In the genomic region with DNA sequence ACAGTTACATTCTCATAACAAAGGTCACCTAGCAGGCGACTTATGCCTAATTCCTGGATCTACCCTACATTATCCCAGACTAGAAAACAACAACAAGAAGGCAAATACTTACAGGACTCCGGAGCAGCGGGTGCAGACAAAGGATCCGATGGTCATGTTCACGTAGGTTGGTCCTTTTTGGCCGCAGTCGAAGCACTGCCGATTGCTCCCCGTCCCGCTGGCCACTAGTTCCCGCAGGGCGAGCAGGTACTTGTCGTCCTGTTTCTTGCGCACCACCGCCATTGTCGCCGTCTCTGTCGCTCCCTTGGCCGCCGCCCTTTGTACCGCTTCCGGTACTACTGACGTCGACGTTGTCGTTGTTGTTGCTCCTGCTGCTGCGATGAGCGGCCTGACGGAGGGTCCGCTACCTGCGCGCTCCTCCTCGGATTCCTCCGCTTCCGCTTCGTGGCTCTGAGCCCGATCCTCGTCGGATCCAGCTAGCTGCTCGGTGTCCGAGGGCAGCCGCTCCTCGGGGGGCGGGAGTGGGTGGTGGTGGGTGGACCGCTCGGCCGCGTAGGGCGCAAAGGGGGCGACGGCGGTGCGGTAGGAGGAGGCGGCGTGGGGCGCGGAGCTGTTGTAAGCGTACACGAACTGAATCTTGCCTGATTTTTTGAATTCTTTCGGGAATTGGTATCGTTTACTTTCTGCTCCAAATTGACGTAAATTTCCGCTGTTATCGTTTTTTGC, we compare ENCODE assay signal across 4 fruit fly cellular contexts.
TF ChIP-seq lines count a peak whose summit lies in the region.

No protein-coding gene starts in this region.

- TF ChIP-seq CTCF in whole organism, embryonic (GFP tag; optimal IDR thresholded peaks at IDR 0.05; lab: Kevin White, UChicago): no peak

TF ChIP-seq in Kc167, 6 proteins besides CTCF, POLR2A, EP300 and RAD21:
- TF ChIP-seq insv (optimal IDR thresholded peaks at IDR 0.05; lab: Kevin White, UChicago): no peak
- TF ChIP-seq h (optimal IDR thresholded peaks at IDR 0.05; lab: Kevin White, UChicago): no peak
- peak; percentile 97 for TF ChIP-seq ttk (optimal IDR thresholded peaks at IDR 0.05; lab: Kevin White, UChicago)
- no peak for TF ChIP-seq psq (optimal IDR thresholded peaks at IDR 0.05; lab: Kevin White, UChicago)
- no peak for TF ChIP-seq Sin3A (optimal IDR thresholded peaks at IDR 0.05; lab: Kevin White, UChicago)
- no peak for TF ChIP-seq Myc (optimal IDR thresholded peaks at IDR 0.05; lab: Kevin White, UChicago)

TF ChIP-seq in whole organism, embryonic, 481 proteins besides CTCF, POLR2A, EP300 and RAD21 (continues in another document):
- TF ChIP-seq CG11456 (GFP tag; IDR thresholded peaks at IDR 0.05; lab: Robert Waterston, UW): 0 out of 3 replicates have a peak, but pooled peaks have one; percentile 18
- no peak for TF ChIP-seq CG10565 (GFP tag; optimal IDR thresholded peaks at IDR 0.05; lab: Kevin White, UChicago)
- peak; percentile 79 for TF ChIP-seq zen (tag; optimal IDR thresholded peaks at IDR 0.05; lab: Kevin White, UChicago)
- TF ChIP-seq chn (GFP tag; optimal IDR thresholded peaks at IDR 0.05; lab: Kevin White, UChicago): peak; percentile 6
- no peak for TF ChIP-seq Atf6 (GFP tag; IDR thresholded peaks at IDR 0.05; lab: Robert Waterston, UW)
- TF ChIP-seq CG16863 (GFP tag; optimal IDR thresholded peaks at IDR 0.05; lab: Kevin White, UChicago): no peak
- TF ChIP-seq CG3847 (GFP tag; IDR thresholded peaks at IDR 0.05; lab: Robert Waterston, UW): no peak
- no peak for TF ChIP-seq BEAF-32 (GFP tag; optimal IDR thresholded peaks at IDR 0.05; lab: Kevin White, UChicago)
- TF ChIP-seq so (GFP tag; IDR thresholded peaks at IDR 0.05; lab: Robert Waterston, UW): 0 out of 3 replicates have a peak, but pooled peaks have one; percentile 20
- TF ChIP-seq CG10321 (GFP tag; IDR thresholded peaks at IDR 0.05; lab: Robert Waterston, UW): 0 out of 2 replicates have a peak, but pooled peaks have one; percentile 34
- TF ChIP-seq CG1024 (GFP tag; IDR thresholded peaks at IDR 0.05; lab: Robert Waterston, UW): no peak
- peak; percentile 23 for TF ChIP-seq HmgD (GFP tag; optimal IDR thresholded peaks at IDR 0.05; lab: Kevin White, UChicago)
- TF ChIP-seq hbn (GFP tag; IDR thresholded peaks at IDR 0.05; lab: Robert Waterston, UW; ENCODE audit: partially characterized antibody): 0 out of 2 replicates have a peak, but pooled peaks have one; percentile 22
- peak; percentile 47; the same call in 1 of the 3 replicates for TF ChIP-seq ci (GFP tag; IDR thresholded peaks at IDR 0.05; lab: Robert Waterston, UW)
- TF ChIP-seq GATAe (GFP tag; conservative IDR thresholded peaks at IDR 0.05; lab: Robert Waterston, UW): no peak
- peak in 1 of 2 experiments; percentile 55 for TF ChIP-seq tll (GFP tag; optimal IDR thresholded peaks at IDR 0.05; lab: Kevin White, UChicago)
- no peak for TF ChIP-seq lov (optimal IDR thresholded peaks at IDR 0.05; lab: Kevin White, UChicago)
- 0 out of 3 replicates have a peak, but pooled peaks have one; percentile 11 for TF ChIP-seq lov (GFP tag; IDR thresholded peaks at IDR 0.05; lab: Robert Waterston, UW)
- 0 out of 2 replicates have a peak, but pooled peaks have one; percentile 13 for TF ChIP-seq Rfx (GFP tag; IDR thresholded peaks at IDR 0.05; lab: Robert Waterston, UW)
- peak; percentile 59 for TF ChIP-seq sens (GFP tag; lab: Kevin White, UChicago)
- TF ChIP-seq CG34422 (GFP tag; IDR thresholded peaks at IDR 0.05; lab: Robert Waterston, UW): no peak
- TF ChIP-seq twi (tag; optimal IDR thresholded peaks at IDR 0.05; lab: Kevin White, UChicago): peak; percentile 21
- TF ChIP-seq CG18764 (GFP tag; optimal IDR thresholded peaks at IDR 0.05; lab: Kevin White, UChicago): no peak

TF ChIP-seq in whole organism, pupa, 21 proteins besides CTCF, POLR2A, EP300 and RAD21:
- TF ChIP-seq CG8301 (tag; optimal IDR thresholded peaks at IDR 0.05; lab: Kevin White, UChicago) (no peak), CG32121 (GFP tag; IDR thresholded peaks at IDR 0.05; lab: Robert Waterston, UW) (no peak), CG13204 (GFP tag; optimal IDR thresholded peaks at IDR 0.05; lab: Kevin White, UChicago) (peak; percentile 68), rn (GFP tag; IDR thresholded peaks at IDR 0.05; lab: Robert Waterston, UW) (no peak)

TF ChIP-seq in whole organism, wandering third instar larva, 38 proteins besides CTCF, POLR2A, EP300 and RAD21:
- TF ChIP-seq Dfd (GFP tag; optimal IDR thresholded peaks at IDR 0.05; lab: Kevin White, UChicago): peak; percentile 96
- no peak for TF ChIP-seq Hr83 (GFP tag; optimal IDR thresholded peaks at IDR 0.05; lab: Kevin White, UChicago; ENCODE audit: poor library complexity, severe bottlenecking)
TF ChIP-seq in whole organism, wandering third instar larva: peak in this region for 1.
